Worm (Caenorhabditis elegans) whole organism, L3 larva: Measurements from ENCODE around the gene H23L24.1.

Experiments
- R02D3.7 ChIP-seq: fragments of 150-350 bp; optimal IDR thresholded peaks from 2 replicates; lab custom pipeline; 2014; ENCODE audit warnings: missing biosample characterization, missing genetic modification characterization
- ZK546.5 ChIP-seq: sonication (generic microtip); optimal IDR thresholded peaks from 2 replicates; lab custom pipeline; 2017; ENCODE audit warnings: missing biosample characterization, missing genetic modification characterization
- aly-2 ChIP-seq: fragments of 150-350 bp; optimal IDR thresholded peaks from 2 replicates; lab custom pipeline; 2014; ENCODE audit warnings: missing biosample characterization, missing genetic modification characterization
- ama-1 ChIP-seq: fragments of 150-350 bp; optimal IDR thresholded peaks from 2 replicates; lab custom pipeline; 2018
- ceh-16 ChIP-seq: sonication (generic microtip); optimal IDR thresholded peaks from 2 replicates; lab custom pipeline; 2017; ENCODE audit warnings: missing biosample characterization, missing genetic modification characterization
- ceh-28 ChIP-seq: fragments of 150-350 bp; optimal IDR thresholded peaks from 2 replicates; lab custom pipeline; 2014; ENCODE audit warnings: missing biosample characterization, missing genetic modification reagents, missing genetic modification characterization
- ceh-82 ChIP-seq: fragments of 150-350 bp; optimal IDR thresholded peaks from 2 replicates; lab custom pipeline; 2014; ENCODE audit warnings: missing biosample characterization, missing genetic modification characterization
- ceh-9 ChIP-seq: sonication (generic microtip); optimal IDR thresholded peaks from 2 replicates; lab custom pipeline; 2018; ENCODE audit warnings: missing biosample characterization, missing genetic modification characterization
- daf-12 ChIP-seq: fragments of 150-350 bp; optimal IDR thresholded peaks from 2 replicates; lab custom pipeline; 2014; ENCODE audit warnings: missing biosample characterization, missing genetic modification reagents, missing genetic modification characterization
- egl-27 ChIP-seq: sonication (generic microtip); optimal IDR thresholded peaks from 4 replicates; lab custom pipeline; 2017; ENCODE audit warnings: missing biosample characterization, missing genetic modification reagents, missing genetic modification characterization
- egl-5 ChIP-seq: fragments of 150-350 bp; optimal IDR thresholded peaks from 2 replicates; lab custom pipeline; 2017; ENCODE audit warnings: missing biosample characterization, missing genetic modification reagents, missing genetic modification characterization, inconsistent platforms
- elt-1 ChIP-seq: fragments of 150-350 bp; optimal IDR thresholded peaks from 2 replicates; lab custom pipeline; 2014; ENCODE audit warnings: missing biosample characterization, missing genetic modification characterization
- elt-2 ChIP-seq: sonication (generic microtip); optimal IDR thresholded peaks from 2 replicates; lab custom pipeline; 2016; ENCODE audit warnings: missing genetic modification reagents, mild to moderate bottlenecking, missing genetic modification characterization, missing compliant biosample characterization
- elt-3 ChIP-seq, 3 experiments: fragments of 150-350 bp in 1 of 3; sonication (generic microtip) in 2 of 3; optimal IDR thresholded peaks; 2 replicates in 2 of 3; 4 replicates in 1 of 3; lab custom pipeline; 2014 to 2017; ENCODE audit warnings: missing biosample characterization in 3 of 3, missing genetic modification characterization in 3 of 3
- fkh-10 ChIP-seq: sonication (generic microtip); optimal IDR thresholded peaks from 2 replicates; lab custom pipeline; 2017; ENCODE audit warnings: missing biosample characterization, missing genetic modification reagents, missing genetic modification characterization
- fkh-2 ChIP-seq: fragments of 150-350 bp; optimal IDR thresholded peaks from 2 replicates; lab custom pipeline; 2014; ENCODE audit warnings: missing biosample characterization, missing genetic modification reagents, missing genetic modification characterization
- fos-1 ChIP-seq: fragments of 150-350 bp; optimal IDR thresholded peaks from 2 replicates; lab custom pipeline; 2014; ENCODE audit warnings: missing biosample characterization, missing genetic modification characterization
- hmg-11 ChIP-seq: sonication (generic microtip); optimal IDR thresholded peaks from 2 replicates; lab custom pipeline; 2016; ENCODE audit warnings: missing genetic modification characterization, missing compliant biosample characterization
- jun-1 ChIP-seq: fragments of 150-350 bp; optimal IDR thresholded peaks from 2 replicates; lab custom pipeline; 2014; ENCODE audit warnings: missing biosample characterization, missing genetic modification reagents, missing genetic modification characterization
- lin-15B ChIP-seq: fragments of 150-350 bp; optimal IDR thresholded peaks from 2 replicates; lab custom pipeline; 2014; ENCODE audit warnings: missing biosample characterization, missing genetic modification characterization
- mdl-1 ChIP-seq: fragments of 150-350 bp; optimal IDR thresholded peaks from 2 replicates; lab custom pipeline; 2014; ENCODE audit warnings: missing biosample characterization, missing genetic modification characterization
- mml-1 ChIP-seq: fragments of 150-350 bp; sonication (generic microtip); optimal IDR thresholded peaks from 3 replicates; lab custom pipeline; 2014; ENCODE audit warnings: missing biosample characterization, missing genetic modification characterization
- nfya-1 ChIP-seq: sonication (generic microtip); optimal IDR thresholded peaks from 2 replicates; lab custom pipeline; 2017; ENCODE audit warnings: missing genetic modification characterization, mild to moderate bottlenecking, missing compliant biosample characterization, antibody characterized with exemption, moderate library complexity; ENCODE audit not compliant: insufficient read depth
- nhr-11 ChIP-seq: fragments of 150-350 bp; optimal IDR thresholded peaks from 2 replicates; lab custom pipeline; 2014; ENCODE audit warnings: missing biosample characterization, missing genetic modification characterization
- nhr-12 ChIP-seq: fragments of 150-350 bp; optimal IDR thresholded peaks from 2 replicates; lab custom pipeline; 2014; ENCODE audit warnings: missing biosample characterization, missing genetic modification characterization
- nhr-23 ChIP-seq: fragments of 150-350 bp; optimal IDR thresholded peaks from 2 replicates; lab custom pipeline; 2014; ENCODE audit warnings: missing biosample characterization, missing genetic modification reagents, missing genetic modification characterization
- nhr-237 ChIP-seq: fragments of 150-350 bp; optimal IDR thresholded peaks from 2 replicates; lab custom pipeline; 2014; ENCODE audit warnings: missing biosample characterization, missing genetic modification characterization
- nhr-25 ChIP-seq: sonication (generic microtip); optimal IDR thresholded peaks from 2 replicates; lab custom pipeline; 2017; ENCODE audit warnings: missing biosample characterization, missing genetic modification characterization
- nhr-28 ChIP-seq: fragments of 150-350 bp; optimal IDR thresholded peaks from 2 replicates; lab custom pipeline; 2014; ENCODE audit warnings: missing biosample characterization, missing genetic modification characterization
- nhr-43 ChIP-seq: sonication (generic microtip); optimal IDR thresholded peaks from 2 replicates; lab custom pipeline; 2016; ENCODE audit warnings: mild to moderate bottlenecking, missing genetic modification characterization, missing compliant biosample characterization; ENCODE audit not compliant: poor library complexity, severe bottlenecking
- nhr-76 ChIP-seq: fragments of 150-350 bp; sonication (generic microtip); optimal IDR thresholded peaks from 5 replicates; lab custom pipeline; 2014; ENCODE audit warnings: missing biosample characterization, missing genetic modification characterization
- nhr-77 ChIP-seq: fragments of 150-350 bp; optimal IDR thresholded peaks from 2 replicates; lab custom pipeline; 2014; ENCODE audit warnings: missing biosample characterization, missing genetic modification characterization
- pqm-1 ChIP-seq: fragments of 150-350 bp; optimal IDR thresholded peaks from 2 replicates; lab custom pipeline; 2017; ENCODE audit warnings: missing biosample characterization, missing genetic modification characterization, inconsistent platforms
- sea-2 ChIP-seq: fragments of 150-350 bp; sonication (generic microtip); optimal IDR thresholded peaks from 4 replicates; lab custom pipeline; 2014; ENCODE audit warnings: missing biosample characterization, missing genetic modification reagents, missing genetic modification characterization
- skn-1 ChIP-seq: fragments of 150-350 bp; optimal IDR thresholded peaks from 2 replicates; lab custom pipeline; 2014; ENCODE audit warnings: missing biosample characterization, missing genetic modification characterization
- snpc-4 ChIP-seq: fragments of 150-350 bp; optimal IDR thresholded peaks from 2 replicates; lab custom pipeline; 2014; ENCODE audit warnings: missing biosample characterization, missing genetic modification characterization
- unc-39 ChIP-seq: sonication (generic microtip); optimal IDR thresholded peaks from 4 replicates; lab custom pipeline; 2017; ENCODE audit warnings: missing biosample characterization, missing genetic modification characterization
- unc-62 ChIP-seq: fragments of 150-350 bp; sonication (generic microtip); optimal IDR thresholded peaks from 4 replicates; lab custom pipeline; 2014; ENCODE audit warnings: missing biosample characterization, missing genetic modification reagents, missing genetic modification characterization
- zag-1 ChIP-seq: fragments of 150-350 bp; optimal IDR thresholded peaks from 2 replicates; lab custom pipeline; 2014; ENCODE audit warnings: missing biosample characterization, missing genetic modification characterization
- ztf-11 ChIP-seq: fragments of 150-350 bp; optimal IDR thresholded peaks from 2 replicates; lab custom pipeline; 2014; ENCODE audit warnings: missing biosample characterization, missing genetic modification characterization
- ztf-4 ChIP-seq: fragments of 150-350 bp; optimal IDR thresholded peaks from 2 replicates; lab custom pipeline; 2014; ENCODE audit warnings: missing biosample characterization, missing genetic modification characterization

The H23L24.1 gene

DNA sequence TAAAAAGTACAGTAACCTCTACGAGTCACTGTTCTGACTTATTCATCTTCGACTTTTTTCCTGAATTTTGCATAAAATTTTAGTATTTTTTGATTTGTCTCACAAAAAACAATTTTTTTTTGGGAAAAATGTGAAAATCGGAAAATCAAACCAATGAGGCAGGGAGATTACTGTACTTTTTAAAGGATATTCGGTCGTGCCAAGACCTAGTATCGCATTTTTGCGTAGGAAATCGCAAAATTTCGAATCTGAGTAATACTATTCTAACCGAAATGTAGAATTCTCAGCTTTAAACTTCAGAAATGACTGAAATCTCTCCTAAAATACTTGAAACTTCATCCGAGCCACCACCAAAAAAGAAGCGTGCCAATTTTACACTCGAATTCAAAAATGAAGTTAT lies 19.5 kb downstream of the H23L24.1 start, which contains the start of gene F21D5.4:
Gene F21D5.4 (plus strand): TSS at position 301 of the 400 bp plus-strand sequence.
- no peak for TF ChIP-seq snpc-4
- no peak for TF ChIP-seq fos-1 (tag; lab: Kevin White, UChicago)
- no peak for TF ChIP-seq ztf-4 (tag; lab: Kevin White, UChicago)
- no peak for TF ChIP-seq fkh-2 (tag; lab: Kevin White, UChicago)

ce11 chrIV:8739294-8739693 lies 21.0 kb downstream of the H23L24.1 start, which contains the start of gene F21D5.5:
Gene F21D5.5 (minus strand): TSS chrIV:8739394.
- TF ChIP-seq ceh-28 (no peak), elt-2 (no peak), nfya-1 (tag; lab: Kevin White, UChicago) (no peak), nhr-12 (tag; lab: Kevin White, UChicago) (no peak), snpc-4 (no peak), nhr-28 (tag; lab: Kevin White, UChicago) (no peak), egl-5 (tag; lab: Kevin White, UChicago) (no peak), nhr-76 (tag; lab: Kevin White, UChicago) (no peak), ceh-82 (tag; lab: Kevin White, UChicago) (no peak), ceh-9 (tag; lab: Kevin White, UChicago) (no peak), unc-62 (GFP tag; lab: Kevin White, UChicago) (no peak)

- no peak for TF ChIP-seq ZK546.5 (tag; lab: Kevin White, UChicago)
- TF ChIP-seq snpc-4, result no peak
- TF ChIP-seq, all 47 proteins: peak for 0
Measured at ce11 chrIV:8739926-8740325, 21.7 kb downstream of the H23L24.1 start, which contains the start of gene mrps-33. Gene mrps-33 (minus strand): TSS chrIV:8740026.

- no peak for TF ChIP-seq nhr-25 (tag; lab: Kevin White, UChicago)
- peak; percentile 0 for TF ChIP-seq ama-1 (lab: Kevin White, UChicago)
- TF ChIP-seq ztf-11 (tag; lab: Kevin White, UChicago), result no peak
- TF ChIP-seq nhr-43 (tag; lab: Kevin White, UChicago), result peak; percentile 25
Measured at ce11 chrIV:8740952-8741438, 22.7 kb downstream of the H23L24.1 start, which contains the start of gene F21D5.6. Gene F21D5.6 (minus strand): TSS chrIV:8741388.

DNA sequence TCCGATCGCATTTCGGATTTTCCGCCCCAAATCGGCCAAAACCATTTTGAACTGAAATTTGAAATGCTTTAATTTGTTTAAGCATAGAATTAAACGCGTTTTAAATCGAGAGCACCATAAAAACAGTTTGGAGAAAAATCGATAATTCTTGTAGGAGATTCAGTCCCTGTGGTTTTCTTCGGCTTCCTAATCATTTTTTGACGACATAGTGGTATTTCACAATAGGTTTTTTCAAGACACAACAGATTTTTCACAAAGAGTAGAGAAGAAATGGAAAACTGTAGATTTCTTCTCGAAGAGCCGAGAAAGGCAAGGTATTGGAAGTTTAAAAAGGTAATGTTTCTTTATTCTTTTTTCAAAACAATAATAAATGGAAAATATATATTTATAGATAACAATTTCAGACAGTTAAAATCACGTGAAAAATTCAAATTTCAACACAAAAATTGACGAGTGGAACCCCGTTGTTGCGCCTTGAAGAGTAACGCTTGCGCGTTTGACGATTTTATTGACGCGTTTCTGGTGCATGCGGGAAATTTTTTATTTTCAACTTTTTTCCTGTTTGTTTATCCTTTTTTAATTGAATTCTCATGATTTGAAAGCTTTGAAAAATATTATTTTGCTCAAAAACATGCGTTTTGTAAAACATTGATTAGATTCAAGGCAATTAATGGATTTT lies 25.5 kb downstream of the H23L24.1 start, which contains the start of gene F21D5.7:
Gene F21D5.7 (minus strand): TSS at position 51 of the 679 bp plus-strand sequence.
- peak; percentile 2 for TF ChIP-seq ceh-28
- TF ChIP-seq sea-2 (GFP tag; lab: Kevin White, UChicago), result no peak
- TF ChIP-seq nhr-11 (tag; lab: Kevin White, UChicago), result no peak
- no peak for TF ChIP-seq elt-1 (tag; lab: Kevin White, UChicago)
- peak; percentile 73 for TF ChIP-seq hmg-11
- TF ChIP-seq nhr-12 (tag; lab: Kevin White, UChicago), result no peak
- no peak for TF ChIP-seq unc-39 (tag; lab: Kevin White, UChicago)
- TF ChIP-seq fos-1 (tag; lab: Kevin White, UChicago), result no peak
- peak; percentile 73 for TF ChIP-seq elt-2
- no peak for TF ChIP-seq nhr-77 (tag; lab: Kevin White, UChicago)
- no peak for TF ChIP-seq unc-62 (GFP tag; lab: Kevin White, UChicago)
- TF ChIP-seq R02D3.7 (tag; lab: Kevin White, UChicago), result peak; percentile 23
- TF ChIP-seq ztf-4 (tag; lab: Kevin White, UChicago), result no peak
- no peak for TF ChIP-seq ceh-82 (tag; lab: Kevin White, UChicago)
- TF ChIP-seq jun-1, result peak; percentile 32
- TF ChIP-seq egl-27, result peak; percentile 9
- no peak for TF ChIP-seq fkh-2 (tag; lab: Kevin White, UChicago)
- no peak for TF ChIP-seq elt-3 (tag; optimal IDR thresholded peaks at IDR 0.05; lab: Kevin White, UChicago)
- no peak for TF ChIP-seq nhr-28 (tag; lab: Kevin White, UChicago)
- no peak for TF ChIP-seq zag-1 (tag; lab: Kevin White, UChicago)
- no peak for TF ChIP-seq fkh-10 (GFP tag; lab: Kevin White, UChicago)
- TF ChIP-seq daf-12 (tag; lab: Kevin White, UChicago), result no peak
- TF ChIP-seq nhr-25 (tag; lab: Kevin White, UChicago), result peak; percentile 37
- TF ChIP-seq egl-5 (tag; lab: Kevin White, UChicago), result peak; percentile 49
- no peak for TF ChIP-seq ceh-16 (tag; lab: Kevin White, UChicago)
- TF ChIP-seq ama-1 (lab: Kevin White, UChicago), result no peak
- peak; percentile 77 for TF ChIP-seq snpc-4
- TF ChIP-seq nhr-237 (tag; lab: Kevin White, UChicago), result no peak
- TF ChIP-seq ceh-9 (tag; lab: Kevin White, UChicago), result no peak
- no peak for TF ChIP-seq mdl-1 (tag; lab: Kevin White, UChicago)
- no peak for TF ChIP-seq ztf-11 (tag; lab: Kevin White, UChicago)
- peak; percentile 59 for TF ChIP-seq pqm-1 (tag; lab: Kevin White, UChicago)
- peak; percentile 74 for TF ChIP-seq lin-15B (tag; lab: Kevin White, UChicago)
- TF ChIP-seq skn-1 (tag; lab: Kevin White, UChicago), result peak; percentile 10
- TF ChIP-seq nhr-23 (tag; lab: Kevin White, UChicago), result no peak
- peak; percentile 45 for TF ChIP-seq nhr-43 (tag; lab: Kevin White, UChicago)
- no peak for TF ChIP-seq nhr-76 (tag; lab: Kevin White, UChicago)
- TF ChIP-seq aly-2 (tag; lab: Kevin White, UChicago), result no peak
- TF ChIP-seq mml-1 (tag; lab: Kevin White, UChicago), result no peak
